Fruit fly (Drosophila melanogaster): Measurements from ENCODE around the gene CG13481.

Gene CG13481

dm6 chr3L:14399873-14400272, 30.4 kb upstream of the CG13481 start:
- TF ChIP-seq svp (GFP tag) (no peak), cyc (GFP tag; optimal IDR thresholded peaks at IDR 0.05) (no peak)

- no peak for TF ChIP-seq Ets21C (GFP tag; optimal IDR thresholded peaks at IDR 0.05)
- TF ChIP-seq CG6276 (GFP tag; optimal IDR thresholded peaks at IDR 0.05): no peak
- TF ChIP-seq CG10669 (GFP tag; optimal IDR thresholded peaks at IDR 0.05): peak; percentile 43
- peak; percentile 50 for TF ChIP-seq CG32006 (GFP tag; optimal IDR thresholded peaks at IDR 0.05)
- TF ChIP-seq ss (GFP tag; optimal IDR thresholded peaks at IDR 0.05): peak in 1 of 2 experiments; percentile 43
- no peak for TF ChIP-seq Hr4 (GFP tag; optimal IDR thresholded peaks at IDR 0.05)
- TF ChIP-seq dsx (GFP tag; optimal IDR thresholded peaks at IDR 0.05; ENCODE audit: poor library complexity, severe bottlenecking): peak; percentile 16
- TF ChIP-seq Lpt (GFP tag; optimal IDR thresholded peaks at IDR 0.05): peak; percentile 10
- TF ChIP-seq CG15336 (GFP tag; IDR thresholded peaks at IDR 0.05): 0 out of 2 replicates have a peak, but pooled peaks have one; percentile 32
- TF ChIP-seq cyc (GFP tag; optimal IDR thresholded peaks at IDR 0.05): peak; percentile 7
- TF ChIP-seq salr (GFP tag; optimal IDR thresholded peaks at IDR 0.05): peak in 1 of 2 experiments; percentile 14
- peak; percentile 12 for TF ChIP-seq Ets96B (tag; optimal IDR thresholded peaks at IDR 0.05)
- TF ChIP-seq CG10631 (GFP tag; optimal IDR thresholded peaks at IDR 0.05): peak; percentile 20
- no peak for TF ChIP-seq Sox102F (GFP tag; optimal IDR thresholded peaks at IDR 0.05)
- TF ChIP-seq CG3032 (tag; optimal IDR thresholded peaks at IDR 0.05): peak; percentile 14
- no peak for TF ChIP-seq CG11902 (GFP tag; optimal IDR thresholded peaks at IDR 0.05)
- 0 out of 3 replicates have a peak, but pooled peaks have one; percentile 19 for TF ChIP-seq eg (GFP tag; IDR thresholded peaks at IDR 0.05)
- TF ChIP-seq CG6163 (GFP tag; IDR thresholded peaks at IDR 0.05): no peak
- TF ChIP-seq svp (GFP tag): peak; percentile 44
- TF ChIP-seq achi (GFP tag; optimal IDR thresholded peaks at IDR 0.05): peak; percentile 9
- peak; percentile 1 for TF ChIP-seq OdsH (GFP tag; optimal IDR thresholded peaks at IDR 0.05)
- TF ChIP-seq Eip78C (GFP tag): peak; percentile 69
- 0 out of 3 replicates have a peak, but pooled peaks have one; percentile 13 for TF ChIP-seq CG8119 (GFP tag; IDR thresholded peaks at IDR 0.05)
These were observed 27.6 kb upstream of the CG13481 start for dm6 chr3L:14397020-14397602.

- TF ChIP-seq vri (GFP tag; optimal IDR thresholded peaks at IDR 0.05) (no peak), CG15336 (GFP tag; IDR thresholded peaks at IDR 0.05) (peak; percentile 43; the same call in 1 of the 2 replicates), Eip78C (GFP tag) (peak; percentile 73), Eip75B (GFP tag; optimal IDR thresholded peaks at IDR 0.05) (peak; percentile 1), CG6808 (GFP tag; optimal IDR thresholded peaks at IDR 0.05) (no peak), Hr4 (GFP tag; optimal IDR thresholded peaks at IDR 0.05) (peak; percentile 44), achi (GFP tag; optimal IDR thresholded peaks at IDR 0.05) (peak; percentile 18), CG8119 (GFP tag; IDR thresholded peaks at IDR 0.05) (0 out of 3 replicates have a peak, but pooled peaks have one; percentile 25), OdsH (GFP tag; optimal IDR thresholded peaks at IDR 0.05) (peak; percentile 7), CG32006 (GFP tag; optimal IDR thresholded peaks at IDR 0.05) (peak; percentile 44), pdm3 (GFP tag; optimal IDR thresholded peaks at IDR 0.05) (peak; percentile 13), CG34406 (GFP tag; optimal IDR thresholded peaks at IDR 0.05) (no peak)
These were observed 19.7 kb upstream of the CG13481 start for dm6 chr3L:14389242-14389641.

dm6 chr3L:14381523-14381922, 12.0 kb upstream of the CG13481 start, which contains the start of gene CG43120:
Gene CG43120, plus strand, starts transcription at chr3L:14381913.
- TF ChIP-seq svp (GFP tag) (peak; percentile 71), CG8119 (GFP tag; IDR thresholded peaks at IDR 0.05) (0 out of 3 replicates have a peak, but pooled peaks have one; percentile 19), OdsH (GFP tag; optimal IDR thresholded peaks at IDR 0.05) (peak; percentile 16), Hr38 (GFP tag; optimal IDR thresholded peaks at IDR 0.05) (no peak), Blimp-1 (GFP tag; optimal IDR thresholded peaks at IDR 0.05) (no peak), CG3919 (GFP tag; optimal IDR thresholded peaks at IDR 0.05) (no peak), Eip93F (GFP tag; optimal IDR thresholded peaks at IDR 0.05) (no peak), CG8632 (GFP tag; optimal IDR thresholded peaks at IDR 0.05) (peak; percentile 10), CG34406 (GFP tag; optimal IDR thresholded peaks at IDR 0.05) (no peak), Ets96B (tag; optimal IDR thresholded peaks at IDR 0.05) (no peak), esn (GFP tag; optimal IDR thresholded peaks at IDR 0.05) (peak; percentile 47), CG15336 (GFP tag; IDR thresholded peaks at IDR 0.05) (no peak), Met (GFP tag; optimal IDR thresholded peaks at IDR 0.05) (no peak), vri (GFP tag; optimal IDR thresholded peaks at IDR 0.05) (peak; percentile 12), Smox (GFP tag; optimal IDR thresholded peaks at IDR 0.05) (peak; percentile 49), Sox102F (GFP tag; optimal IDR thresholded peaks at IDR 0.05) (peak; percentile 30), CG32006 (GFP tag; optimal IDR thresholded peaks at IDR 0.05) (peak; percentile 2), cyc (GFP tag; optimal IDR thresholded peaks at IDR 0.05) (peak; percentile 15), dac (GFP tag; optimal IDR thresholded peaks at IDR 0.05) (no peak), spab (GFP tag; optimal IDR thresholded peaks at IDR 0.05) (no peak), Eip78C (GFP tag) (no peak), Gug (GFP tag; IDR thresholded peaks at IDR 0.05) (no peak), eg (GFP tag; IDR thresholded peaks at IDR 0.05) (no peak), dsx (GFP tag; optimal IDR thresholded peaks at IDR 0.05; ENCODE audit: poor library complexity, severe bottlenecking) (no peak), CG31627 (GFP tag; optimal IDR thresholded peaks at IDR 0.05) (peak; percentile 35), Hr39 (GFP tag; optimal IDR thresholded peaks at IDR 0.05) (peak; percentile 43), salr (GFP tag; optimal IDR thresholded peaks at IDR 0.05) (no peak), Eip75B (GFP tag; optimal IDR thresholded peaks at IDR 0.05) (peak; percentile 1), achi (GFP tag; optimal IDR thresholded peaks at IDR 0.05) (no peak)
